Fruit fly (Drosophila melanogaster) whole organism, embryonic: Measurements from ENCODE around the gene LPCAT.

ENCODE experiments used
- CG10431 ChIP-seq: fragments of 200-800 bp; sonication (Bioruptor generic); optimal IDR thresholded peaks from 3 replicates; lab custom pipeline; 2018; ENCODE audit warnings: missing biosample characterization, mild to moderate bottlenecking, missing genetic modification characterization
- CG11504 ChIP-seq: fragments of 200-800 bp; sonication (Bioruptor generic); optimal IDR thresholded peaks from 3 replicates; lab custom pipeline; 2019; ENCODE audit warnings: missing biosample characterization, mild to moderate bottlenecking, missing genetic modification characterization, moderate library complexity
- CG11560 ChIP-seq: fragments of 200-800 bp; sonication (Bioruptor generic); IDR thresholded peaks from 3 replicates; pipeline ENCODE4 v1.3.6; 2022; ENCODE audit warnings: missing biosample characterization, missing genetic modification characterization
- CG12769 ChIP-seq: fragments of 200-800 bp; sonication (Bioruptor generic); optimal IDR thresholded peaks from 2 replicates; lab custom pipeline; 2019; ENCODE audit warnings: missing biosample characterization, mild to moderate bottlenecking, missing genetic modification characterization, moderate library complexity
- CG14014 ChIP-seq: fragments of 200-800 bp; sonication (Bioruptor generic); IDR thresholded peaks from 2 replicates; pipeline ENCODE4 v1.3.6; 2022; ENCODE audit warnings: missing biosample characterization, missing genetic modification characterization
- CG14441 ChIP-seq: fragments of 200-800 bp; sonication (Bioruptor generic); IDR thresholded peaks from 2 replicates; pipeline ENCODE4 v1.3.6; 2022; ENCODE audit warnings: missing biosample characterization, missing genetic modification characterization
- CG15514 ChIP-seq: fragments of 200-800 bp; sonication (Bioruptor generic); optimal IDR thresholded peaks from 3 replicates; lab custom pipeline; 2017; ENCODE audit warnings: missing biosample characterization, missing genetic modification characterization, mild to moderate bottlenecking, moderate library complexity, missing genetic modification reagents
- CG1603 ChIP-seq: fragments of 200-800 bp; sonication (Bioruptor generic); optimal IDR thresholded peaks from 2 replicates; lab custom pipeline; 2019; ENCODE audit warnings: missing biosample characterization, mild to moderate bottlenecking, missing genetic modification characterization, moderate library complexity
- CG17359 ChIP-seq: fragments of 200-800 bp; sonication (Bioruptor generic); optimal IDR thresholded peaks from 3 replicates; lab custom pipeline; 2018; ENCODE audit warnings: missing biosample characterization, mild to moderate bottlenecking, missing genetic modification characterization, moderate library complexity
- CG2120 ChIP-seq: fragments of 200-800 bp; sonication (Bioruptor generic); optimal IDR thresholded peaks from 3 replicates; lab custom pipeline; 2016; ENCODE audit warnings: missing biosample characterization, missing genetic modification characterization
- CG2678 ChIP-seq: fragments of 200-800 bp; sonication (Bioruptor generic); optimal IDR thresholded peaks from 3 replicates; lab custom pipeline; 2019; ENCODE audit warnings: missing biosample characterization, mild to moderate bottlenecking, missing genetic modification characterization, moderate library complexity
- CG6689 ChIP-seq: fragments of 200-800 bp; sonication (Bioruptor generic); IDR thresholded peaks from 2 replicates; pipeline ENCODE4 v1.3.6; 2022; ENCODE audit warnings: missing biosample characterization, missing genetic modification characterization
- CG7271 ChIP-seq: fragments of 200-800 bp; sonication (Bioruptor generic); optimal IDR thresholded peaks from 2 replicates; lab custom pipeline; 2018; ENCODE audit warnings: missing biosample characterization, mild to moderate bottlenecking, missing genetic modification characterization, moderate library complexity
- CG7839 ChIP-seq: fragments of 200-800 bp; sonication (Bioruptor generic); optimal IDR thresholded peaks from 3 replicates; lab custom pipeline; 2018; ENCODE audit warnings: missing biosample characterization, mild to moderate bottlenecking, missing genetic modification characterization, moderate library complexity
- CG8089 ChIP-seq: fragments of 200-800 bp; sonication (Bioruptor generic); optimal IDR thresholded peaks from 3 replicates; lab custom pipeline; 2016; ENCODE audit warnings: missing biosample characterization, missing genetic modification characterization
- CG8290 ChIP-seq, 3 experiments: fragments of 200-800 bp; sonication (Bioruptor generic); optimal IDR thresholded peaks; 2 replicates each; lab custom pipeline; 2016 to 2019; ENCODE audit warnings: missing biosample characterization in 3 of 3, missing genetic modification characterization in 3 of 3, mild to moderate bottlenecking in 2 of 3, moderate library complexity in 1 of 3
- D19B ChIP-seq: fragments of 200-800 bp; sonication (Bioruptor generic); optimal IDR thresholded peaks from 2 replicates; lab custom pipeline; 2017; ENCODE audit warnings: missing biosample characterization, mild to moderate bottlenecking, missing genetic modification characterization
- Ets65A ChIP-seq: fragments of 200-800 bp; sonication (Bioruptor generic); peaks from one replicate; lab custom pipeline; 2016; ENCODE audit warnings: missing biosample characterization, missing genetic modification characterization
- Gsc ChIP-seq: fragments of 200-800 bp; sonication (Bioruptor generic); IDR thresholded peaks from 2 replicates; pipeline ENCODE4 v1.3.6; 2022; ENCODE audit warnings: missing biosample characterization, missing genetic modification characterization
- HLH3B ChIP-seq: fragments of 200-800 bp; sonication (Bioruptor generic); IDR thresholded peaks from 2 replicates; pipeline ENCODE4 v1.3.6; 2022; ENCODE audit warnings: missing biosample characterization, missing genetic modification characterization
- HLHmδ ChIP-seq: fragments of 200-800 bp; sonication (Bioruptor generic); optimal IDR thresholded peaks from 2 replicates; lab custom pipeline; 2018; ENCODE audit warnings: missing biosample characterization, mild to moderate bottlenecking, missing genetic modification characterization, moderate library complexity
- Hr51 ChIP-seq, 2 experiments: fragments of 200-800 bp; sonication (Bioruptor generic); optimal IDR thresholded peaks; 2 replicates in 1 of 2; 3 replicates in 1 of 2; lab custom pipeline; 2016 to 2018; ENCODE audit warnings: missing biosample characterization in 2 of 2, missing genetic modification characterization in 2 of 2, mild to moderate bottlenecking in 1 of 2, moderate library complexity in 1 of 2
- MESR4 ChIP-seq: fragments of 200-800 bp; sonication (Bioruptor generic); optimal IDR thresholded peaks from 2 replicates; lab custom pipeline; 2018; ENCODE audit warnings: missing biosample characterization, mild to moderate bottlenecking, missing genetic modification characterization, moderate library complexity
- Med ChIP-seq: fragments of 200-800 bp; sonication (Bioruptor generic); peaks from one replicate; lab custom pipeline; 2016; ENCODE audit warnings: missing biosample characterization, missing genetic modification characterization, mild to moderate bottlenecking, inconsistent platforms, moderate library complexity
- Sox102F ChIP-seq: fragments of 200-800 bp; sonication (Bioruptor generic); optimal IDR thresholded peaks from 2 replicates; lab custom pipeline; 2018; ENCODE audit warnings: missing biosample characterization, mild to moderate bottlenecking, missing genetic modification characterization, moderate library complexity
- crol ChIP-seq: fragments of 200-800 bp; sonication (Bioruptor generic); IDR thresholded peaks from 2 replicates; pipeline ENCODE4 v1.3.6; 2022; ENCODE audit warnings: missing biosample characterization, missing genetic modification characterization
- danr ChIP-seq: fragments of 200-800 bp; sonication (Bioruptor generic); IDR thresholded peaks from 2 replicates; pipeline ENCODE4 v1.3.6; 2022; ENCODE audit warnings: missing biosample characterization, missing genetic modification characterization
- dmrt11E ChIP-seq: fragments of 200-800 bp; sonication (Bioruptor generic); optimal IDR thresholded peaks from 3 replicates; lab custom pipeline; 2018; ENCODE audit warnings: missing biosample characterization, mild to moderate bottlenecking, missing genetic modification characterization, moderate library complexity
- dmrt99B ChIP-seq: fragments of 200-800 bp; sonication (Bioruptor generic); optimal IDR thresholded peaks from 2 replicates; lab custom pipeline; 2018; ENCODE audit warnings: missing biosample characterization, mild to moderate bottlenecking, missing genetic modification characterization, moderate library complexity
- gem ChIP-seq: fragments of 200-800 bp; sonication (Bioruptor generic); optimal IDR thresholded peaks from 2 replicates; lab custom pipeline; 2019; ENCODE audit warnings: missing biosample characterization, mild to moderate bottlenecking, missing genetic modification characterization, moderate library complexity
- ind ChIP-seq: fragments of 200-800 bp; sonication (Bioruptor generic); optimal IDR thresholded peaks from 3 replicates; lab custom pipeline; 2016; ENCODE audit warnings: missing biosample characterization, missing genetic modification characterization
- lilli ChIP-seq: fragments of 200-800 bp; sonication (Bioruptor generic); optimal IDR thresholded peaks from 3 replicates; lab custom pipeline; 2016; ENCODE audit warnings: missing biosample characterization, missing genetic modification characterization
- ranshi ChIP-seq: fragments of 200-800 bp; sonication (Bioruptor generic); IDR thresholded peaks from 2 replicates; pipeline ENCODE4 v1.3.6; 2022; ENCODE audit warnings: missing biosample characterization, missing genetic modification characterization
- row ChIP-seq: fragments of 200-800 bp; sonication (Bioruptor generic); IDR thresholded peaks from 3 replicates; pipeline ENCODE4 v1.3.6; 2022; ENCODE audit warnings: missing biosample characterization, missing genetic modification characterization
- sd ChIP-seq: fragments of 200-800 bp; sonication (Bioruptor generic); optimal IDR thresholded peaks from 3 replicates; lab custom pipeline; 2018; ENCODE audit warnings: missing biosample characterization, mild to moderate bottlenecking, missing genetic modification characterization, moderate library complexity
- sens ChIP-seq: fragments of 200-800 bp; sonication (Bioruptor generic); peaks from one replicate; lab custom pipeline; 2016; ENCODE audit warnings: missing biosample characterization, missing genetic modification characterization
- slbo ChIP-seq: fragments of 200-800 bp; sonication (Bioruptor generic); IDR thresholded peaks from 2 replicates; pipeline ENCODE4 v1.3.6; 2022; ENCODE audit warnings: missing biosample characterization, missing genetic modification characterization
- sr ChIP-seq: fragments of 200-800 bp; sonication (Bioruptor generic); IDR thresholded peaks from 3 replicates; pipeline ENCODE4 v1.3.6; 2022; ENCODE audit warnings: missing biosample characterization, missing genetic modification characterization
- tna ChIP-seq: fragments of 200-800 bp; sonication (Bioruptor generic); IDR thresholded peaks from 2 replicates; pipeline ENCODE4 v1.3.6; 2022; ENCODE audit warnings: missing biosample characterization, missing genetic modification characterization; ENCODE audit not compliant: partially characterized antibody
- zfh1 ChIP-seq: fragments of 200-800 bp; sonication (Bioruptor generic); IDR thresholded peaks from 3 replicates; pipeline ENCODE4 v1.3.6; 2022; ENCODE audit warnings: missing biosample characterization, missing genetic modification characterization

The LPCAT gene

dm6 chrX:9532453-9532852, 47.3 kb downstream of the LPCAT start (continued):
- peak; percentile 32 for TF ChIP-seq dmrt99B (tag; lab: Kevin White, UChicago)
- TF ChIP-seq Med (GFP tag; lab: Kevin White, UChicago): no peak
- TF ChIP-seq CG11560 (tag; lab: Robert Waterston, UW): no peak

- TF ChIP-seq crol (GFP tag; lab: Robert Waterston, UW) (no peak), Gsc (GFP tag; lab: Robert Waterston, UW) (no peak), Ets65A (GFP tag; lab: Kevin White, UChicago) (peak; percentile 91), sd (no peak), slbo (GFP tag; lab: Robert Waterston, UW) (peak; percentile 40), HLH3B (GFP tag; lab: Robert Waterston, UW) (0 out of 2 replicates have a peak, but pooled peaks have one; percentile 22), CG8290 (GFP tag; optimal IDR thresholded peaks at IDR 0.05; lab: Kevin White, UChicago) (no peak), CG8290 (tag; optimal IDR thresholded peaks at IDR 0.05; lab: Kevin White, UChicago) (peak in 1 of 2 experiments; percentile 45), ind (GFP tag; lab: Kevin White, UChicago) (peak; percentile 12), CG2120 (GFP tag; lab: Kevin White, UChicago) (peak; percentile 33), CG12769 (tag; lab: Kevin White, UChicago) (peak; percentile 11), sens (GFP tag; lab: Kevin White, UChicago) (peak; percentile 63), Sox102F (GFP tag; lab: Kevin White, UChicago) (peak; percentile 38), CG14014 (0 out of 2 replicates have a peak, but pooled peaks have one; percentile 25), row (GFP tag; lab: Robert Waterston, UW) (peak; percentile 45), zfh1 (GFP tag; lab: Robert Waterston, UW) (0 out of 3 replicates have a peak, but pooled peaks have one; percentile 7), HLHmδ (GFP tag; lab: Kevin White, UChicago) (no peak), CG7271 (tag; lab: Kevin White, UChicago) (no peak), CG11504 (tag; lab: Kevin White, UChicago) (peak; percentile 43), CG10431 (GFP tag; lab: Kevin White, UChicago) (no peak), tna (GFP tag; lab: Robert Waterston, UW) (no peak), ranshi (GFP tag; lab: Robert Waterston, UW) (0 out of 2 replicates have a peak, but pooled peaks have one; percentile 30), Hr51 (GFP tag; optimal IDR thresholded peaks at IDR 0.05; lab: Kevin White, UChicago) (peak in 1 of 2 experiments; percentile 30), MESR4 (GFP tag; lab: Kevin White, UChicago) (no peak), lilli (GFP tag; lab: Kevin White, UChicago) (peak; percentile 16), dmrt99B (tag; lab: Kevin White, UChicago) (peak; percentile 24), CG1603 (peak; percentile 30), D19B (GFP tag; lab: Kevin White, UChicago) (peak; percentile 51), sr (GFP tag; lab: Robert Waterston, UW) (no peak), CG6689 (GFP tag; lab: Robert Waterston, UW) (peak; percentile 25; the same call in 1 of the 2 replicates), CG8089 (GFP tag; lab: Kevin White, UChicago) (no peak), CG15514 (GFP tag; lab: Kevin White, UChicago) (no peak), CG14441 (GFP tag; lab: Robert Waterston, UW) (no peak), gem (peak; percentile 39), dmrt11E (tag; lab: Kevin White, UChicago) (no peak), CG2678 (tag; lab: Kevin White, UChicago) (peak; percentile 22), CG17359 (peak; percentile 11), CG7839 (tag; lab: Kevin White, UChicago) (peak; percentile 19), danr (GFP tag; lab: Robert Waterston, UW) (no peak)
Measured at dm6 chrX:9531869-9532268, 47.9 kb downstream of the LPCAT start.
